Fruit fly (Drosophila melanogaster): Measurements from ENCODE around the gene osp.
"Not testable (repeated sequence)": the region's sequence is repeated elsewhere in the genome, so short reads cannot be mapped to it uniquely, and the experiment has no call there.

Gene osp

DNA sequence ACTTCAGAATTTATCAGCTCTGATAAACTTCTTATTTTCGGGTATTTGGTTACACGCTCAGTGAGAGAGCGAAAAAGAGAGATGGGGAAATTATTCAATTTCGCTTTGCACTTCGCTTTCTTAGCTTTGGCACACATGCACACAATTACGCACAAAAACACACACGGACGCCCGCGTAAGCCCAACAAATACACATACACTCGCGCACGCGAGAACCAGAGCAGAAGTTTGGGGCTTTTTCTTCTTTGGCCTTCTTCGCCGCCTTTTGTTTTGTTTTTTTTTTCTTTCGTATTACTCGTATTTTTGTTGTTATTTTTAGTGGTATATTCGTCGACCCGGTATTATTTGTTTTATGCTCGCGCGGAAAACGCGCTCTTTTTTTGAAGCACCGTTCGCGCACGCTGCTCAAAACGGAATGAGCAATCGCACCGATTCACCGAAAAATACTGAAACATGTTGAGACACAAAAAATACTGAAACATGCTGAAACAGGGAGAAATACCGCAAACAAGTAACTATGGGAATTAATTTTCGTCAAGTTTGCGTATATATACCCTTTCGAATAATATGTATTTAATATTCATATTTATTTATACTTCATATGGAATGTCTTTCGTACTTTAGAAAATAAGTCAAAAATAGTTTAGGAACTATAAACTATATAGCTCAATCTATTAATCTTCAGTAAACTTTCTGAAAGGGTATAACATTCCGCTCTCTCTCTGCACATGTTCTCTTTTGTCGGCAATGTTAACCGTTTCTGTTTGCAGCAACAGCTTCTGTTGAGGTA is at the start of gene osp:
Gene osp (minus strand): TSS at position 419 of the 790 bp plus-strand sequence.
- TF ChIP-seq noc (tag; optimal IDR thresholded peaks at IDR 0.05): peak; percentile 84

DNA sequence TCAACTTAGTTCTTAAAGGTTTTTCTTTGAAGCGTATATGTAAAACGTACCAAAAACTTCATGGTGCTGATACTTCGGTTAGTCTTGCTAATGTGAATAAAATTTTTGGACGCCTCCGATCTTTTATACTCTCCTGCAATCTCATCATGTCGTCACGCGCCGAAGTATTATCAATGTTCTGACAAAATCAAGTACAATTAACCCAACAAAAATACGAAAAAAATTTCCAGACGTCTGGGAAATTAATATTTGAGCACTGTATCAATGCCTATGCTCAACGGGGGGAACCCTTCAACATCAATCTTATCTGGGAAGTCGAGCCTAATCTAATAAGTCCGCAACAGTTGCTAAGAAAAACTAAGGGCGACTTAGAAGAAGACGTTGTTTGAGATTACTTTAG is 48.5 kb upstream of the osp start, which contains the start of gene CG31775:
Gene CG31775 (minus strand): TSS at position 101 of the 400 bp plus-strand sequence.
- TF ChIP-seq noc (tag; optimal IDR thresholded peaks at IDR 0.05): not testable (repeated sequence)

DNA sequence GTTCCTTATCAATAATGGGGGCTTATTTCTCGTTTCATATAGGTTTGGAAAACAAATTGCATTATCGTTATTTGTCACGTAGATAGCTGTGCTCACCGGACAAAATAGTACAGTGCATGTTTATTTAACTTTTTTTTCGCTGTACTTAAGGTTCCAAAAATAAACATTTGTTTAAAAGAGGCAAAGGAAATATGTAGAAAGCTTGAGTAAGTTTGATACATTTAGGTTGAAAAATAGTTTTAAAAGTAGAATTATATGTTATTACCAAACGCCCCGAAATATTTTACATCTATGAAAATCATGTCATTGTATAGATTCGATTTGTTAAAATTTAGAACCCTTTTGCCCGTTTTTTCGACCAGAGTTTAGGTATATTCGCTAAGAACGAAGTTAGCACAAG is 46.4 kb upstream of the osp start, which contains the start of gene CG31835:
Gene CG31835 (plus strand): TSS at position 301 of the 400 bp plus-strand sequence.
- TF ChIP-seq noc (tag; optimal IDR thresholded peaks at IDR 0.05): not testable (repeated sequence)

DNA sequence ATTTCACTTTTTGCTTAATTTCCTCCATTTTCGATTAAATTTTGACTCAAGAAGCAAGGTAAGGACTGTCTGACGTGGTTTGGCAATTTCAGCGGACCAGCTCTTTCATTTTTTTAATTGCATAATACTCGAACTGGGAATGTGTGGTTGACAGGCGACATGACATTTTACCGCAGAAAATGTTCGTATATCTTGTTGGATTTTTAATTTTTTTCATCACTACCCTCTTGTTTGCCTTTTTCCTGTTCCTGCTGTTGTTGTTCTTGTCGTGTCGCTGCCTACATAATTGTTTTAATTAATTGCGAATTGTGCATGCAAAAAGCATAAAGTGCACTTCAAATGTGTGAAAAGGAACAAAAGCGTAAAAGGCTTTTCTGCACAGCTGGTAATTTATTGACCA is 40.9 kb upstream of the osp start, which contains the start of gene CG42685:
Gene CG42685 (minus strand): TSS at position 101 of the 400 bp plus-strand sequence.
- TF ChIP-seq noc (tag; optimal IDR thresholded peaks at IDR 0.05): no peak

DNA sequence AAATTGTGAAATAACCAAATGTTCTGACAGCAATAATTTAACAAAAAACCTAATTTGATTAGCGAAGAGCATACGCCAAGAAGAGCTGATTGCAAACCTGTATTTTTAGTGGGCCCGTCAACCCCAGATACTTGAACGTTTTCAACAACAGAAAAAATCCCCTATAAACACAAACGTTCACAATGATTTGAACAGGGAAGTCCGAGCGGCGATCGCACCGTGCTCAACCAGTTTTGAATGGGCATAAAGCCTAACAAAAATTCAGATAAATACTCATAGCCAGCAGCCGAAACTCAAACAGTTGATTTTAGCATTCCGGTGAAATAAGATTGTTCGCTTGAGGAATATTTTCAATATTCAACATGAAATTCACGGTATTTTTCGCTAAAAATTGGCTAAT is 24.3 kb upstream of the osp start, which contains the start of gene CG34165:
Gene CG34165 (plus strand): TSS at position 284 of the 400 bp plus-strand sequence.
- no peak for TF ChIP-seq noc (tag; optimal IDR thresholded peaks at IDR 0.05)

DNA sequence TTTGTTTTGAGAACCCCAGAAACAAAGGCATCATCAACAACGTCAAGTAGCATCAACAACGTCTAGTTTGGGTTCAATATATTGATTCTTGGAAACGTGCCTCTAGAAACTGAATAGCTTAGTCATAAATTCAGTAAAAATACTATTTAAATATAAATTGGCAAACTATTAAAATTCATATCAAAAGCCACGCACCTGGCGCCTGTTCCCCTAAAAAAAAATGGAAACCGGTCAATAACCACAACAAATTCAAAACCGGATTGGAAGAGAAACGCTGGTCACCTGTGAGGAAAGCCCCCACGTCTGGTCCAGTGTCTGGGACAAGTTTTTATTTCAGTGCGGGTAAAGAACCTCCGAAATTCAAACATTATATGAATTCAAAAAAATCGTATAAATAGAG is 23.1 kb upstream of the osp start, which contains the start of gene CG15282:
Gene CG15282 (plus strand): TSS at position 227 of the 400 bp plus-strand sequence.
- no peak for TF ChIP-seq noc (tag; optimal IDR thresholded peaks at IDR 0.05)

DNA sequence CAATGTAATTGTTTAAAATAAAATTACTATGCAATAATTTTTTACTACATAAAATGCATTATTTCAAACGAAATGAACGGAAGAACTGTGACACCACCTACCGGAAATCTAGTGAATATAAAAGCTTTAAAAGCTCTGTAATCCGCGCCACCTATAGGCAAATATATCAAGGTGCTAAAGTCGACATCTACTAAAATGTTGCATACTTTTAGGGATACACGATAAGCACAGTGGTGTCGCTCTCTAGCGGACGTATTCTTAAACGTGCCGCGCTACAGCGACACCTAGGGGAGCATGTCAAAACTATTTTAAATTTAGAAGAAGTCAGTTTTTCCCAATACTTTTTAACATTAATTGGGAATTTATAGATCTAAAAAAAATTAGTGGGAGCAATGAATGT is 17.1 kb upstream of the osp start:
- no peak for TF ChIP-seq noc (tag; optimal IDR thresholded peaks at IDR 0.05)

DNA sequence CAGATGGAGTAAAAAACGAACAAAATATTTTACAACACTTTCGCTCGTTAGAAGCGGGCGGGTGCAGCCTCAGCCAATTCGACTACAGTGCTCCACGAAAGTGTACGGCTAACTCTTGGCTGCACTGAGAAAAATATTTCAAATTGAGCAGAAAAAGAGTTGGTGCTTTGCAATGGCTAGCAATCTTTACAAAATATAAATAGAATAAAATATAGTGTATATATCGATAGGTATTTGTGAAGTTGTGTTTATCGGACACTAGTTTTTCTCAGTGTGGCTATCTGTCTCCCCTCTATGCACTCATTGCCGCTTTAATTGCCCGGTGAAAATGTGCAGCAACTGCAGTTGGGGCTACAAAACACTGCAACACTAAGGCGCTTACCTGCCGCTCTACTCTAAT is 12.4 kb upstream of the osp start:
- TF ChIP-seq noc (tag; optimal IDR thresholded peaks at IDR 0.05): no peak

DNA sequence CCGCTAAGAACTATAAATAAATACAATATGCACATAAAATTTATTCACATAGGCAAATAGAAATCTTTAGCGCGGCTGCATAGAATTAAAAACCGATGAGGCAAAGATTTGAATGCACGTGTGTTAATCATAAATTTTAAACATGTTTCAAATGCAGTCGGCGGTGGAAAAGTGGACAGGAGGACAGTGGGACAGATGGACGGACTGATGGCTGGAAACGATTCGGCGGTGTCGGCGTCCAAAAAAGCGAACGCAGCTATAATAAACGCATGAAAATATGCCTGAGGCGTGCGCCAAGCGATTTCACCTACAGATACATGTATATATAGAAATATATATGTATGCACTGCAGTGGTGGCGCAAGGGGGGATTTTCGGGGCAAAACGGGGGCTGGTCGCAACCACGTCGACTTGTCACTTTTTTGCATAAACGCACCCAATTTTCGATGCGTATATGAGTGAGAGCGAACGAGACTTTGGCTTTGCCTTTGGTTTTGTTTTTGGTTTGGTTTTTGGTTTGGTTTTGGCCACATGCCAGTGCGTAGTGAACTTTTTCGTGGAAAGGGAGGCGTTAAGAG is 10.4 kb upstream of the osp start:
- TF ChIP-seq noc (tag; optimal IDR thresholded peaks at IDR 0.05): no peak

DNA sequence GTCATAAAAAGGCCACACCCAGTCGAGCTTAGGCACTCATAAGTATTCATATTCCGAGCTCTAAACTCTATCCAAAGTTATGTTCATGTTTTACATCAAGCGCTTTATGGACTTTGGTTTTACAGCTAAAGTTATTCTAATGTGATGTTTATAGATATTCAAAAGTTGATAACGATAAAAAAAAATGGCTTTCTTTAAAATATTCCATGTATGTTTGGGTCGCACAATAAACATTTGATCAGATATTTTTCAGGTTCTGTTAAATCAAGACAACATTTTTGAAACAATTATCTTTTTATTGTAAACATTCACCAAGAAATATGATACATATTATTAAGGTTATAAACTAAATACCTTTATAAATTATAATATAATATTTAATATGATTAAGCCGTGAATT is 9.8 kb upstream of the osp start:
- no peak for TF ChIP-seq noc (tag; optimal IDR thresholded peaks at IDR 0.05)

DNA sequence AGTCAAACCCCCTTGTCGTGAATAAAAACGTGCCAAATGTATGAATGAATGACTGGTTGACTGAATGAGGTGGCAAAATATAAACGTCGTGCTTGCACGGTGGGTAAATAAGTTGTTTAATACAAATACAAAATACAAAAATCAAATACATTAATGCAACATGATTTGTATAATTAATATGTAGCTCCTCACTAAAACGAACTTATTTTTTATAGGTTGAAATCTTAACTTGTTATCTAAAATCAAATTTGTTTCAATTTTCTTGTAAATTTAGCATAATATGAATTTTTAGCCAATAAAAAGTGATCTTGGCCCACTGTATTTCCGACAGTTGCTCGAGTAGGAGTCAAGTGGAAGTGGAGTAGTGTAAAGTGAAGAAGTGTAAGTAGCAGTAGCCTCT is 8.8 kb upstream of the osp start:
- TF ChIP-seq noc (tag; optimal IDR thresholded peaks at IDR 0.05): peak; percentile 15

DNA sequence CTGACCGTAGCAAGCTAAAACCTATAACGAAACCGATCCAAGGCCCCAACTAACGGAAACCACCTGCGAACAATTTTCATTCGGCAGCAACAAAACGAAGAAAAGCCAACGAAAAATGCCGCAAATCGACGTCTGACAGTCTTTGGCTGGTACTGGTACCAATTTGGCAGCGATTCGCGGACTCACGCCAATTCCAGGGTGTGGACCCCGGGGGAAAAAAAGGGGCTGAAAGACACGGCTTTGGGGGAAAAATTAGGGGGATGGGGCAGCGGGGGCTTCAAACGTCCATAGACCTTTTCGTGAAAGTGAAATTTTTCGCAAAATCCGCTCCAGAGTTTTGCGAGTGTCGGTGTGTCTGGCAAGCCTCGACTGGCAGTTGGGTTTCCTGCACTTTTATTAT is 4.5 kb upstream of the osp start:
- TF ChIP-seq noc (tag; optimal IDR thresholded peaks at IDR 0.05): no peak

DNA sequence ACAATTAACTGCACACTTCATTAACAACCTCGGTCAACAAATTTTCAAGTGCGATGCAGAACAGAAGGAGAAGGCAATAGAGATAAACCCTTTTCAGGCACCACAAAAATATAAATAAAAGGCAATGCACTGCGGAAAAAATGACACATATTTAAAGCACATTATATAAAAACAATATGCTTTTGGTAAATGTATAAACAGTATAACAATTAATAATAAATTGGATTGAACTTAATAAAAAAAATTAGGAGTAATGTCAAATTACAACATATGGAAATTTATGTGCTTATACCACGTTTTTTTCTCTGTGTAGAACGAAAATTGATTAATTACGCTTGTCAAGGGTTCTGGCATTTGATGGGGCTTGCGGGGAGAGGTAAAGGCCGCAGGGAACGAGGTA is 1.7 kb upstream of the osp start:
- no peak for TF ChIP-seq noc (tag; optimal IDR thresholded peaks at IDR 0.05)

DNA sequence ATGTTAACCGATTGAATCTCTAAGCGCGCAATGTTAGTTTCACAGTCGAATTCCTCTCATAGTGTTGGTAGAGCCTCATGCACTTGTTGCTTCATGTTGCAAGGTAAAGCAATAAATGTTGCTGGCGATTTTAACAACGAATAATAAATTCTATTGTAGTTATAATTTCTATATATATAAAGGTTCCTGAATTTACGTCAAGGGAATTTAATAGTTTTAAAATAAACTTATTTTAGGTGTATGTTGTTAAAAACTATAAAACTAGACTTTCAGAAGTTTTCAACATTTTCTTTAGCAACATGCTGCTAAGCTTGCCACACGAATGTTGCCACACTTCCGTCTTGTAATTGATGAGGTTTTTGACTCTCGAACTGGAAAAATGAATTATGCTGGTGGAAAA is 1.1 kb upstream of the osp start:
- no peak for TF ChIP-seq noc (tag; optimal IDR thresholded peaks at IDR 0.05)

DNA sequence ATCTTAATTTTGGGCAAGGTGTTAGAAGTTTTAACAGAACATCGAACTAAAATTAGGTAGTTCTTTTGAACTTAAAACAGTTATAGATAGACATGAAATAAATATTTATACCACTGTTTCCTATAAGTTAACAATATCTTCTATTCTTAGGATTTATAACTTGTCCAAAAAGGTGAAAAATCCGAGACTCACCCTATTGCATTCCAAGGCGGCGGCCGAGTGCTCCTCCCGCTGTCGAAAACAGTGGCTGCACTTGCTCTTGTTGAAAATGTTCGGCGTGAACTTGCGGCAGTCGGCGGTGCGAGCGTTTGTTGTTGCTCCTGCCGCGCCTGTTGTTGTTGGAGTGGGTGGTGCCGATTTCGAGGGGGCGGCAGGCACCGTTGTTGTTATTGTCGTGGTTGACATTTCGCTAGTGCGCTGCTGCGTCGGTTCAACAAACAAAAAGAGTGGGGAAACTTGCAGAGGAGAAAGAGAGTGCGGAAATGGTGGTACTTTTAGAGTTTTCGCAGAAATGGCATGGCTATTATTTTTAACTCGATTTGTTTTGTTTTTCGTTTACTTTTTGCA is 783 bp downstream of the osp start:
- TF ChIP-seq noc (tag; optimal IDR thresholded peaks at IDR 0.05): no peak

DNA sequence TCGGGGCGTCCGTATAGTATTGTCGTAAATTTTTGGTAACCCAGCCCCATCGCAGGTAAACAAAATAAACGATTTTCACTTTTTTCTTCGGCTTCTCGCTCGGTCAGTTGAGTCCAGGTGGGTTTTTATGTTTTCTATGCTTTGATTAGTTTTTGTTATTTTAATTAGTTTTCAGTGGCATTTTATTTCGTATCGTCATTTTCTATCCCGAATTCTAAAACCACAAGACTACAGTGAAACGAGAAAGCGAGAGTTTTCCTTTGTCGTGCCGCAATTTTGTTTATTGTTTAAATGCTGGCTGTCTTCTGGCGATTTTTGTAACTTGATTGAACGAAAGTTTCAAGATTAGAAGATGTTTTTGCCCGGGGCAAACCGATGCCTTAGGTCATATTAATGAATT is 1.8 kb downstream of the osp start:
- TF ChIP-seq noc (tag; optimal IDR thresholded peaks at IDR 0.05): no peak

Data from whole organism, larva.